Worm (Caenorhabditis elegans): Measurements from ENCODE around the gene srg-56.

Gene srg-56

DNA sequence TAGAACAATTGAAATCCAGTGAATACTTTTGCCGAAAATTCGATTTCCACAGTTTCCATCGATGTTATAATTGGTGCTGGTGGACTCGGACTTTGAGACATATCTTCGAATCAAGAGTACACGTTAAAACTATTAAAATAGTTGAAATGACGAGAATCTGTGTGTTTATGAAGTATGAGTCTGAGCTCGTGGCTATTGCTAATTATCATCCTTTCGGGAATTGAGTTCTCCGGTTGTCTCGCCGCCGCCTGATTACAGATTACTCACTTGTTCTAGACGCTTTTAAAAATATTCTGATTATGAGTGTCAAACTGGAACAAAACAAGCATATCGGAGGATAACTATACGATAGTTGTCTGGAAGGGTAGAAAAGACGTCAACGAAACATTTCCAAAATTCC, at the start of gene srg-56:
TSS of gene srg-56 (minus strand) at position 101 of the 400 bp plus-strand sequence.
- TF ChIP-seq cog-1 (tag; optimal IDR thresholded peaks at IDR 0.05): no peak

DNA sequence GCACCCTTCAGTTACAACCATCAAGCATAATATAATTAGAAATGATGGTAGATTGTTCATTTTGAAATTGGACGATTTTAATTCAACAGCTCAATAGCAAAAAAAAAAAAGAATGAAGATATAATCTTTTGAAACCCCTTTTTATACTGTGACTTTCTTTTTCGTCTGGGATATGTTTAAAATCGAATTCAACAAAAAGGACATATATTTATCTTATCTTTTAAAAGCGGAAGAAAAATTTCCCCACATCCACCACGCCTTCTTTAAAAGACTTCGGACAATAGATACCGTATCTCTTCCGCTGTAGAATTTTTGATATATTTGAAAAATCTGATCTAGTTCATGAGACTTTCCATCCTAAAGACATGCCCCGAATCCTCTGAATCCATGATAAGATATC, 42.7 kb upstream of the srg-56 start, which contains the start of gene R05D8.11:
TSS of gene R05D8.11 (minus strand) at position 101 of the 400 bp plus-strand sequence.
- TF ChIP-seq klf-2 (GFP tag; conservative IDR thresholded peaks at IDR 0.05): no peak
- TF ChIP-seq flt-1 (GFP tag; IDR thresholded peaks at IDR 0.05): no peak
- no peak for TF ChIP-seq med-1 (GFP tag; optimal IDR thresholded peaks at IDR 0.05; ENCODE audit: insufficient read depth)
- TF ChIP-seq ref-1 (GFP tag; conservative IDR thresholded peaks at IDR 0.05): no peak
- no peak for TF ChIP-seq ztf-29 (GFP tag; IDR thresholded peaks at IDR 0.05)
- TF ChIP-seq tab-1 (GFP tag; IDR thresholded peaks at IDR 0.05): no peak

DNA sequence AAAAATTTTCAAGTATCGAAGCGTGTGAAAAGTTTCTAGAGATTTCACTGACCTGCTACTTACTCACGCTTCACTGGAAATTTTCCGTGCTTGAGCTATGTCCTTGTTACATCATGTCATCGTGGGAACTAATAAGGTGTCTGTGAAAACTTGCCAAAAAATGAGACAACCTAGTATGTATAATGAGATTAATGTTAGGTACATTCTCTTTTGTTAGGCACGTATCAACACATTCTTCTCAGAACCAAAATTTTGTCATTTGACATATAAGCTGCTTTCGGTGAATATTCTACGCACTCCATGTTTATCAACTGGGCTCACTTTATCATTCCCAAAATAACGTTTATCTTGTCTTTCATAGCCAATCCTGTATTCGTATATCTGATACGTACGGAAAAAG, 36.0 kb upstream of the srg-56 start, which contains the start of gene srj-18:
TSS of gene srj-18 (plus strand) at position 301 of the 400 bp plus-strand sequence.
- no peak for TF ChIP-seq T22C8.4 (GFP tag; IDR thresholded peaks at IDR 0.05)
- TF ChIP-seq cog-1 (tag; optimal IDR thresholded peaks at IDR 0.05): no peak
- TF ChIP-seq ztf-23 (GFP tag; IDR thresholded peaks at IDR 0.05): no peak
- no peak for TF ChIP-seq ztf-29 (GFP tag; IDR thresholded peaks at IDR 0.05)
- TF ChIP-seq med-1 (GFP tag; optimal IDR thresholded peaks at IDR 0.05; ENCODE audit: insufficient read depth): no peak
- TF ChIP-seq tab-1 (GFP tag; IDR thresholded peaks at IDR 0.05): no peak
- no peak for TF ChIP-seq klf-2 (GFP tag; conservative IDR thresholded peaks at IDR 0.05)
- TF ChIP-seq ref-1 (GFP tag; conservative IDR thresholded peaks at IDR 0.05): no peak
- TF ChIP-seq flt-1 (GFP tag; IDR thresholded peaks at IDR 0.05): no peak

DNA sequence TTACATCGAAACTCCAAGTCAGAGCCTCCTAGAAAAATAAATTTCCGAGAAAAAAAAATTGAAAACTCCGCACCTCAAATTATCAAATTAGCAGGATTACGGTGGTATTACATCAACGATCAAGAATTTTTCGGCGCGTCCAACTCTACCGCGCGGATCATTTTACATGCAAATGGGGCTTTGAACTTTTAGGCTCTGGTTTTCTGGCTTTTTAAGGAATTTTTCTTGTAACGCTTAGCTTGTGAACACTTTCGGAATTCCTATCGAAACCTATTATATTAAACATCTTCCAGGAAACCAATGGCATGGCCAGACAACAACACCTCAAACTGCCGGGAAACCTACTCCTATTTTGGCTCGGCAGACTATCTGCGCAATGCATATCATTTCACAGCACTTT, 33.5 kb upstream of the srg-56 start, which contains the start of gene srh-56:
TSS of gene srh-56 (plus strand) at position 301 of the 400 bp plus-strand sequence.
- no peak for TF ChIP-seq klf-2 (GFP tag; conservative IDR thresholded peaks at IDR 0.05)
- no peak for TF ChIP-seq med-1 (GFP tag; optimal IDR thresholded peaks at IDR 0.05; ENCODE audit: insufficient read depth)
- TF ChIP-seq flt-1 (GFP tag; IDR thresholded peaks at IDR 0.05): no peak
- TF ChIP-seq cog-1 (tag; optimal IDR thresholded peaks at IDR 0.05): no peak
- no peak for TF ChIP-seq ref-1 (GFP tag; conservative IDR thresholded peaks at IDR 0.05)
- TF ChIP-seq ztf-29 (GFP tag; IDR thresholded peaks at IDR 0.05): no peak
- TF ChIP-seq ztf-23 (GFP tag; IDR thresholded peaks at IDR 0.05): no peak
- no peak for TF ChIP-seq tab-1 (GFP tag; IDR thresholded peaks at IDR 0.05)
- TF ChIP-seq T22C8.4 (GFP tag; IDR thresholded peaks at IDR 0.05): no peak

DNA sequence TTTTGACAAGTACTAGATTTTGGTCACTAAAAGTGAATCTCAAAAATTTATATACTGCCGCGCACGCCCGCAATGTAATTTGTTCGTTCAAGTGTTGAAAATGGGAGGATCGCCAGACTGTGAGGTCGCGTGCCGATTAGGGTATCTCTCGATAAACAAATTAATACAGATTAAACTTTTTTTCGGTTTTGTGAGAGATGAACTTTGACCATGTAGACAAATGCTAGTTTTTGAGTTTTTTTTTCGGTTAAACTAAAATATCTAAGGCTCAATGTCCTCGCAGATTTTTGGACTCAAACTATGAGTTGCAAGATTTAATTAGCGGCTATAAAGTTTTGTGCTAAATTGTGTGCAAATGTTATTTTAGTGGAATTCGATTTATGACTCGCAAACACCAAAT, 31.7 kb upstream of the srg-56 start, which contains the start of gene dhs-15:
TSS of gene dhs-15 (minus strand) at position 101 of the 400 bp plus-strand sequence.
- TF ChIP-seq flt-1 (GFP tag; IDR thresholded peaks at IDR 0.05) (no peak), tab-1 (GFP tag; IDR thresholded peaks at IDR 0.05) (no peak), cog-1 (tag; optimal IDR thresholded peaks at IDR 0.05) (no peak), ztf-23 (GFP tag; IDR thresholded peaks at IDR 0.05) (no peak), ztf-29 (GFP tag; IDR thresholded peaks at IDR 0.05) (no peak), med-1 (GFP tag; optimal IDR thresholded peaks at IDR 0.05; ENCODE audit: insufficient read depth) (no peak), klf-2 (GFP tag; conservative IDR thresholded peaks at IDR 0.05) (no peak), T22C8.4 (GFP tag; IDR thresholded peaks at IDR 0.05) (no peak), ref-1 (GFP tag; conservative IDR thresholded peaks at IDR 0.05) (no peak)

DNA sequence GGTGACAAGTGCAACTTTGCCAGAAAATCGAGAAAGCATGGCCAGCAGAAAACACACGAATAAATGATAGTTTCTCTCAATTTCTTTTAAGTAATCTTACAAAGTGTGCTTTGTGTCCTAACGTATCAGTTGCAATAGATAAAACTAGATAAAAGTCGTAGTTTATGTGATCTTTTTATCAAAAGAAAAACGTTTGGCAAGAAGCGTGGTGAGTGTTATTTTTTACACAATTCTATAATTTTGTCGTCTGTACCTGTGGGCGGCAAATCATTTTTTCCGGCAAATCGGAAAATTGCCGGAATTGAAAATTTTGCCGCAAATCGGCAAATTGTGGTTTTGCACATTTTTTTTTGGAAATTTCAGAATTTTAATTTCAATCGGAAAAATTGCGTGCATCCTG, 29.4 kb upstream of the srg-56 start, which contains the start of gene R05D8.9:
TSS of gene R05D8.9 (minus strand) at position 101 of the 400 bp plus-strand sequence.
- no peak for TF ChIP-seq T22C8.4 (GFP tag; IDR thresholded peaks at IDR 0.05)
- TF ChIP-seq med-1 (GFP tag; optimal IDR thresholded peaks at IDR 0.05; ENCODE audit: insufficient read depth): no peak
- TF ChIP-seq flt-1 (GFP tag; IDR thresholded peaks at IDR 0.05): no peak
- no peak for TF ChIP-seq ztf-23 (GFP tag; IDR thresholded peaks at IDR 0.05)
- no peak for TF ChIP-seq ztf-29 (GFP tag; IDR thresholded peaks at IDR 0.05)
- TF ChIP-seq tab-1 (GFP tag; IDR thresholded peaks at IDR 0.05): no peak
- TF ChIP-seq klf-2 (GFP tag; conservative IDR thresholded peaks at IDR 0.05): no peak
- no peak for TF ChIP-seq ref-1 (GFP tag; conservative IDR thresholded peaks at IDR 0.05)

DNA sequence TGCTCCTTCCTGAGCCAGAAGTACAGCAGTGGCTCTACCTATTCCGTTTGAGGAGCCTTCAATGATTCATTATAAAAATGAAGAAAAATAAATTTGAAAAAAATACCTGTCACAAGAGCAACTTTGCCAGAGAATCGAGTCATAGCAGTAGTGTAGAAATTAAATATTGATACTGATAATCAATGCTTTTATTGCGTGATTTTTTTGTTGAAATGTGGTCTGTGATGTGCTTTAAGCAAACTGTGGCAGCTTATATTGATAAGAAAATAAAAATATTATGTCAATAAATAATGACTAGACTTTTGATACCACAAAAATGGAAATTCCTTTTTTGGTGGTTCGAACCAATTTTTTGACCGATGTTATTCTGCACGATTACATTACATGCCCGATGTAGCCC, 27.0 kb upstream of the srg-56 start, which contains the start of gene dhs-14:
TSS of gene dhs-14 (minus strand) at position 149 of the 400 bp plus-strand sequence.
- no peak for TF ChIP-seq tab-1 (GFP tag; IDR thresholded peaks at IDR 0.05)
- no peak for TF ChIP-seq klf-2 (GFP tag; conservative IDR thresholded peaks at IDR 0.05)
- TF ChIP-seq T22C8.4 (GFP tag; IDR thresholded peaks at IDR 0.05): no peak
- TF ChIP-seq cog-1 (tag; optimal IDR thresholded peaks at IDR 0.05): no peak
- TF ChIP-seq ref-1 (GFP tag; conservative IDR thresholded peaks at IDR 0.05): no peak
- no peak for TF ChIP-seq med-1 (GFP tag; optimal IDR thresholded peaks at IDR 0.05; ENCODE audit: insufficient read depth)
- no peak for TF ChIP-seq ztf-29 (GFP tag; IDR thresholded peaks at IDR 0.05)
- TF ChIP-seq flt-1 (GFP tag; IDR thresholded peaks at IDR 0.05): no peak
- TF ChIP-seq ztf-23 (GFP tag; IDR thresholded peaks at IDR 0.05): no peak

DNA sequence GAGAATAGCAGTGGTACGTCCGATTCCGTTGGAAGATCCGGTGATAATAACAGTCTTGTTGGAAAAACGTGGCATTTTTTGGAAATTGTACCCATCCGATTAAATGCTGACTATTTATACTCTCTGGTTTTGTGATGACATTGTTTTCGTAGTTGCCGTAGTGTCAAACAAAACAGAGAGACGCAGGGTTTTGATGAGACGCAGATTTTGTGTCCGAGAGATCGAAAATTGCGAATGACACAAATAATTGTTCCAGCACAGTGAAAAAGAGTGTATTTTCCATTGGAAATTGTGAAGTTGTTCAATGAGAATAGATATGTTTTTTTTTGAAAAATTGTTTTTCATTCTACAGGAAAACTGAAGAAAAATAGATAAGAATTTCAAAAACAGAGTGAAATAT, 25.0 kb upstream of the srg-56 start, which contains the start of gene R05D8.7:
TSS of gene R05D8.7 (minus strand) at position 104 of the 400 bp plus-strand sequence.
- TF ChIP-seq ztf-29 (GFP tag; IDR thresholded peaks at IDR 0.05): no peak
- TF ChIP-seq klf-2 (GFP tag; conservative IDR thresholded peaks at IDR 0.05): no peak
- TF ChIP-seq cog-1 (tag; optimal IDR thresholded peaks at IDR 0.05): no peak
- no peak for TF ChIP-seq med-1 (GFP tag; optimal IDR thresholded peaks at IDR 0.05; ENCODE audit: insufficient read depth)
- no peak for TF ChIP-seq ref-1 (GFP tag; conservative IDR thresholded peaks at IDR 0.05)

DNA sequence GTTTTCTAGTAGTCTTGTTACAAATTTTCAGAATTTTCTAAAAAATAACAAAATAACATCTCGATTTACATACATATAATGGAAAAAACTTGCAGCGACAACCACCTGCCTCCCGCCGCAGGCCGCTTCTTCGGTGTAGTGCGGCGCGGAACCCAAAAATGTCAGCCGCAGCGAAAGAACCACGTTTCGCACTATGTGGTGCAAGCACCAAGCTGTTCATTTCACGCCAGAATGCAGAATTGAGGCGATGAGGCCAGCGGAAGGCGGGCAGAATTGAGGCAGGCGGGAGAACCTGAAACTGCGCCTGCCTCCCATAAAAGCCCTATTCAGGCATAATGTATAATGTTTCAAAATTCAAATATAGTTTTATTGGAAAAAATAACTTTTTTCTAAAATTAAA, 23.4 kb upstream of the srg-56 start:
- no peak for TF ChIP-seq cog-1 (tag; optimal IDR thresholded peaks at IDR 0.05)
- no peak for TF ChIP-seq med-1 (GFP tag; optimal IDR thresholded peaks at IDR 0.05; ENCODE audit: insufficient read depth)
- TF ChIP-seq T22C8.4 (GFP tag; IDR thresholded peaks at IDR 0.05): no peak
- TF ChIP-seq ref-1 (GFP tag; conservative IDR thresholded peaks at IDR 0.05): no peak

DNA sequence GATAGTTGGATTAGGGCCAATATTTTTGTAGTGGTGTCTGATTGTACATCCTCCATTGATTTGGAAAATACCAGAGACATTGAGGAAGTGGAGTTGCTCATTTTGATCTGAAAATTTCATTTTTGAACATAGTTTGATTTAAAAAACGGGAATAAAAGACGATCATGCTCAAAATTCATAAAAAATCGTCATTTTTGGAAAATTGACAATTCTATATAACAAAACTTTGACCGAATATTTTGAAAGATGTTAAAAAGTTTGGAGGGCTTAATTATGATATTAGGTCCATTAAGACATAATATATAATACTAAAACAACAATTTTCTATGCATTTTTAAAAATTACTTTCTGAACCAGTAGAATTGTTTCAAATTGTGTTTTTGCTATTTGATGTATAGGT, 21.4 kb upstream of the srg-56 start, which contains the start of gene srg-58:
TSS of gene srg-58 (minus strand) at position 101 of the 400 bp plus-strand sequence.
- TF ChIP-seq cog-1 (tag; optimal IDR thresholded peaks at IDR 0.05) (no peak), T22C8.4 (GFP tag; IDR thresholded peaks at IDR 0.05) (no peak), med-1 (GFP tag; optimal IDR thresholded peaks at IDR 0.05; ENCODE audit: insufficient read depth) (no peak), ztf-23 (GFP tag; IDR thresholded peaks at IDR 0.05) (no peak), tab-1 (GFP tag; IDR thresholded peaks at IDR 0.05) (no peak), klf-2 (GFP tag; conservative IDR thresholded peaks at IDR 0.05) (no peak), ztf-29 (GFP tag; IDR thresholded peaks at IDR 0.05) (no peak), flt-1 (GFP tag; IDR thresholded peaks at IDR 0.05) (no peak), ref-1 (GFP tag; conservative IDR thresholded peaks at IDR 0.05) (no peak)

Measured in whole organism, midembryonic.